Fruit fly (Drosophila melanogaster): ENCODE measurements around the gene CG17294.

Gene CG17294

dm6 chr2L:8403286-8404270, 26.7 kb downstream of the CG17294 start, which contains the start of gene emb (continued):
- TF ChIP-seq abd-A (tag; optimal IDR thresholded peaks at IDR 0.05) (no peak), tll (GFP tag; optimal IDR thresholded peaks at IDR 0.05) (peak in 1 of 2 experiments; percentile 1), Hsf (GFP tag; optimal IDR thresholded peaks at IDR 0.05) (peak; percentile 40), CG11456 (GFP tag; IDR thresholded peaks at IDR 0.05) (peak; percentile 26; the same call in 2 of the 3 replicates), hb (GFP tag; IDR thresholded peaks at IDR 0.05; ENCODE audit: partially characterized antibody) (peak; percentile 99), CG6689 (GFP tag; IDR thresholded peaks at IDR 0.05) (0 out of 2 replicates have a peak, but pooled peaks have one; percentile 34), CG32532 (GFP tag; IDR thresholded peaks at IDR 0.05) (peak; percentile 39; the same call in 1 of the 2 replicates), her (GFP tag; optimal IDR thresholded peaks at IDR 0.05) (peak; percentile 38), dpn (GFP tag; optimal IDR thresholded peaks at IDR 0.05) (peak; percentile 36 to 50), CG12769 (tag; optimal IDR thresholded peaks at IDR 0.05) (no peak), B-H2 (GFP tag; optimal IDR thresholded peaks at IDR 0.05) (peak; percentile 64), CG12659 (GFP tag; optimal IDR thresholded peaks at IDR 0.05) (peak; percentile 93), Mes4 (GFP tag; optimal IDR thresholded peaks at IDR 0.05) (peak; percentile 40), unc-4 (GFP tag; IDR thresholded peaks at IDR 0.05; ENCODE audit: partially characterized antibody) (peak; percentile 87), al (GFP tag; IDR thresholded peaks at IDR 0.05) (peak; percentile 37; the same call in 1 of the 2 replicates), CG34376 (GFP tag; optimal IDR thresholded peaks at IDR 0.05) (peak; percentile 24), grau (tag; optimal IDR thresholded peaks at IDR 0.05) (peak; percentile 49), CG1233 (GFP tag; optimal IDR thresholded peaks at IDR 0.05) (peak; percentile 40), Dref (GFP tag; IDR thresholded peaks at IDR 0.05) (peak; percentile 99), prd (optimal IDR thresholded peaks at IDR 0.05) (no peak), prd (GFP tag; IDR thresholded peaks at IDR 0.05) (peak; percentile 31; the same call in 1 of the 3 replicates), toy (GFP tag; IDR thresholded peaks at IDR 0.05) (no peak), dysf (GFP tag; IDR thresholded peaks at IDR 0.05) (peak; percentile 57; the same call in 2 of the 3 replicates), Sry-β (GFP tag; optimal IDR thresholded peaks at IDR 0.05) (peak; percentile 3), nom (GFP tag; optimal IDR thresholded peaks at IDR 0.05) (peak; percentile 91), CG2712 (tag; optimal IDR thresholded peaks at IDR 0.05) (peak; percentile 68), cad (GFP tag; optimal IDR thresholded peaks at IDR 0.05) (no peak), CG1024 (GFP tag; IDR thresholded peaks at IDR 0.05) (no peak), CG17385 (GFP tag; optimal IDR thresholded peaks at IDR 0.05) (peak; percentile 85), CG3281 (GFP tag; optimal IDR thresholded peaks at IDR 0.05) (peak; percentile 73), CG33557 (GFP tag; optimal IDR thresholded peaks at IDR 0.05) (no peak), repo (GFP tag; optimal IDR thresholded peaks at IDR 0.05) (peak; percentile 19), vvl (GFP tag; IDR thresholded peaks at IDR 0.05) (peak; percentile 55), tup (GFP tag; optimal IDR thresholded peaks at IDR 0.05) (no peak), Ets65A (GFP tag) (peak; percentile 94), nerfin-1 (tag; optimal IDR thresholded peaks at IDR 0.05) (peak; percentile 89), CG8478 (optimal IDR thresholded peaks at IDR 0.05) (peak; percentile 85), CG31388 (GFP tag; optimal IDR thresholded peaks at IDR 0.05) (no peak), NFAT (GFP tag; IDR thresholded peaks at IDR 0.05) (peak; percentile 58), bbx (GFP tag; IDR thresholded peaks at IDR 0.05; ENCODE audit: partially characterized antibody) (peak; percentile 96), Rx (GFP tag; IDR thresholded peaks at IDR 0.05) (0 out of 2 replicates have a peak, but pooled peaks have one; percentile 25), Aef1 (GFP tag; IDR thresholded peaks at IDR 0.05) (no peak), CG10979 (tag; optimal IDR thresholded peaks at IDR 0.05) (peak; percentile 11), CG42726 (GFP tag; IDR thresholded peaks at IDR 0.05; ENCODE audit: partially characterized antibody) (peak; percentile 88), eyg (GFP tag; optimal IDR thresholded peaks at IDR 0.05) (peak; percentile 29), HHEX (GFP tag; optimal IDR thresholded peaks at IDR 0.05) (no peak), CG4282 (GFP tag; optimal IDR thresholded peaks at IDR 0.05) (no peak)
